Worm (Caenorhabditis elegans): Measurements from ENCODE around the gene gadr-4.

The gadr-4 gene

DNA sequence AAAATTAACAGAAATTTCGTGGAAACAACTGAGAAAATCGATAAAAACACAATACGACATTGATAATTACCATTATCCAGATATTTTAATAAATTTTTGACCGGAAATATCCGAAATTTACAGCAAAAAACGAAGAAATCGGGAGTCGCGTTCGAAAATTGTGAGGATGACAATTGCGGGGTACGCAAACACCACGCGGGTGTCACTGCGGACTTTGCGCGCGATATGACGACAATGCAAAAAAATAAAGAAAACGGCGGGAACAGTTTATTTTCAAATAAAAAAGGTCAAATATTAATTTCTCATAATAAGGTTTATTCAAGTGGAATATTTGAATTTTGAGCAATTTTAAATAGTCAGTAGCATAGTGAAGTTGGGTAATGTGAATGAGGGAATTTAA lies 18.0 kb downstream of the gadr-4 start, which contains the start of gene rpn-11:
Gene rpn-11 (minus strand): TSS at position 198 of the 400 bp plus-strand sequence.
- no peak for TF ChIP-seq cog-1 (tag; optimal IDR thresholded peaks at IDR 0.05)
- TF ChIP-seq ref-1 (GFP tag; conservative IDR thresholded peaks at IDR 0.05) = no peak
- no peak for TF ChIP-seq ztf-29 (GFP tag; IDR thresholded peaks at IDR 0.05)
- TF ChIP-seq ztf-23 (GFP tag; IDR thresholded peaks at IDR 0.05) = peak; percentile 45; the same call in 1 of the 2 replicates
- no peak for TF ChIP-seq med-1 (GFP tag; optimal IDR thresholded peaks at IDR 0.05; ENCODE audit: insufficient read depth)
- no peak for TF ChIP-seq flt-1 (GFP tag; IDR thresholded peaks at IDR 0.05)
- no peak for TF ChIP-seq klf-2 (GFP tag; conservative IDR thresholded peaks at IDR 0.05)
- TF ChIP-seq tab-1 (GFP tag; IDR thresholded peaks at IDR 0.05) = peak; percentile 52; the same call in 1 of the 2 replicates
- no peak for TF ChIP-seq T22C8.4 (GFP tag; IDR thresholded peaks at IDR 0.05)

DNA sequence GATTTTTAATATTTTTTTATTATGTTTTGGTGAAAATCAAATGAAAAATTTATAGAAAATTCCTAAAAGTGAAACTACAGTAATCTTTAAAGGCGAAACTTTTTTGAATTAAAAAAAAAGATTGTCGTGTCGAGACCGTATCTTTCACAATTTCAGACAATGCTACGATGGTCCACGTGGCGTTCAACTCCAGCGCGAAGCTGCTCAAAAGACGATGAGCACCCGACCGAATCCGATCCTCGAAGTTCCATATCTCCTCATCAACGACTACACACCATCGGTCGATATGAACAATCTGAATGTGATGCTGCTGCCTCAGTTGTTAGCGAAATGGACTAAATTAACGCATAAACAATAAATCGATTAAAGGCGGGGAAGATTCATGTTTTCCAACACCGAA lies 19.7 kb downstream of the gadr-4 start:
- TF ChIP-seq ztf-29 (GFP tag; IDR thresholded peaks at IDR 0.05) (no peak), klf-2 (GFP tag; conservative IDR thresholded peaks at IDR 0.05) (no peak), ref-1 (GFP tag; conservative IDR thresholded peaks at IDR 0.05) (no peak), med-1 (GFP tag; optimal IDR thresholded peaks at IDR 0.05; ENCODE audit: insufficient read depth) (no peak), tab-1 (GFP tag; IDR thresholded peaks at IDR 0.05) (no peak), cog-1 (tag; optimal IDR thresholded peaks at IDR 0.05) (no peak), T22C8.4 (GFP tag; IDR thresholded peaks at IDR 0.05) (no peak), ztf-23 (GFP tag; IDR thresholded peaks at IDR 0.05) (no peak), flt-1 (GFP tag; IDR thresholded peaks at IDR 0.05) (no peak)

- TF ChIP-seq ref-1 (GFP tag; conservative IDR thresholded peaks at IDR 0.05) = no peak
- TF ChIP-seq ztf-23 (GFP tag; IDR thresholded peaks at IDR 0.05) = 0 out of 2 replicates have a peak, but pooled peaks have one; percentile 36
Measured at ce11 chrII:4040066-4040465, 22.3 kb downstream of the gadr-4 start.

DNA sequence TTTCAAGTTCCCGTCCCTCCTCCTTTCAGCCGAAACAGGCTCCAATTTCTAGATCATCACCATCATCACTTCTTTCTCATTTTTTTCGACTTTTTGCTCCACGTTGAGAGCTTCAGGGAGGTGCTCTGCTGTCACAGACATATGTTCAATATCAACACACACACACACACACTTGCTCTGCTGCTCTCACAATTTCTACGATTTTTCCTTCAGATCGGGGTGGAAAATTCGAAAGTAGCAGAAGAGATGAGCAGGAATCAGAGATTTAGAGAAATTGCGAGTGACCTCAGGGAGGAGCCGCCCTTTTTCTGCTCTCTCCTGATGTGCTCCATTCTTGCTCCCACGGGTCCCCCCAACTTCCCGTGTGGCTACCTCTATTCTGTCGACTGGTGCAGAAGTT lies 23.8 kb downstream of the gadr-4 start, which contains the start of gene pqn-48:
Gene pqn-48 (plus strand): TSS at position 344 of the 400 bp plus-strand sequence.
- TF ChIP-seq ztf-23 (GFP tag; IDR thresholded peaks at IDR 0.05) = no peak
- no peak for TF ChIP-seq med-1 (GFP tag; optimal IDR thresholded peaks at IDR 0.05; ENCODE audit: insufficient read depth)

ce11 chrII:4032293-4032692 lies 30.1 kb downstream of the gadr-4 start, which contains the start of gene K07D4.4:
Gene K07D4.4 (minus strand): TSS chrII:4032393.
- TF ChIP-seq klf-2 (GFP tag; conservative IDR thresholded peaks at IDR 0.05) (no peak), cog-1 (tag; optimal IDR thresholded peaks at IDR 0.05) (no peak), flt-1 (GFP tag; IDR thresholded peaks at IDR 0.05) (no peak), tab-1 (GFP tag; IDR thresholded peaks at IDR 0.05) (no peak), med-1 (GFP tag; optimal IDR thresholded peaks at IDR 0.05; ENCODE audit: insufficient read depth) (no peak), ref-1 (GFP tag; conservative IDR thresholded peaks at IDR 0.05) (no peak), ztf-23 (GFP tag; IDR thresholded peaks at IDR 0.05) (no peak), ztf-29 (GFP tag; IDR thresholded peaks at IDR 0.05) (no peak), T22C8.4 (GFP tag; IDR thresholded peaks at IDR 0.05) (no peak)

DNA sequence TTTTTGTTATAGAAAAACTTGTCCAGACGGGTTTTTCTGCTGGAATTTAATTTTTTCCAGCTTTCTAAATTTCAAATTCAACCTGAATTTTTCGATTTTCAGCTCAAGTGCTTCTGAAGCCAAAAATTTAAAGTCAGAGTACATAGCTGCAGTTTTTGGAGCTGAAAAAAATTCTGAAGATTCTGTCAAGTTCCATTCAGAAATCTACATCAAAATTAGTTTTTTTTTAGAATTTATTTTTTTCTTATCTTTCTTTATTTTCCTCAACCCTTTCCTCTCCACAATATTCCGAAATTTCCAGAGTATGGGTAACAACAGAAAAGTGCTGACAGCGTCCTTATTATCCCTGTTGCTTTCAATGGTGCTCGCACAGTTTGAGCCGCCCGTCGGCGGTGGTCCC lies 34.1 kb downstream of the gadr-4 start, which contains the start of gene K07D4.9:
Gene K07D4.9 (plus strand): TSS at position 301 of the 400 bp plus-strand sequence.
- TF ChIP-seq ref-1 (GFP tag; conservative IDR thresholded peaks at IDR 0.05) = no peak
- TF ChIP-seq ztf-29 (GFP tag; IDR thresholded peaks at IDR 0.05) = no peak
- TF ChIP-seq ztf-23 (GFP tag; IDR thresholded peaks at IDR 0.05) = no peak
- TF ChIP-seq tab-1 (GFP tag; IDR thresholded peaks at IDR 0.05) = no peak
- TF ChIP-seq flt-1 (GFP tag; IDR thresholded peaks at IDR 0.05) = no peak
- TF ChIP-seq klf-2 (GFP tag; conservative IDR thresholded peaks at IDR 0.05) = no peak
- no peak for TF ChIP-seq cog-1 (tag; optimal IDR thresholded peaks at IDR 0.05)
- TF ChIP-seq T22C8.4 (GFP tag; IDR thresholded peaks at IDR 0.05) = no peak
- TF ChIP-seq med-1 (GFP tag; optimal IDR thresholded peaks at IDR 0.05; ENCODE audit: insufficient read depth) = no peak

- TF ChIP-seq tab-1 (GFP tag; IDR thresholded peaks at IDR 0.05) (no peak), cog-1 (tag; optimal IDR thresholded peaks at IDR 0.05) (no peak), T22C8.4 (GFP tag; IDR thresholded peaks at IDR 0.05) (no peak), ztf-23 (GFP tag; IDR thresholded peaks at IDR 0.05) (no peak), flt-1 (GFP tag; IDR thresholded peaks at IDR 0.05) (no peak), klf-2 (GFP tag; conservative IDR thresholded peaks at IDR 0.05) (no peak)
Measured at ce11 chrII:4025462-4025861, 36.9 kb downstream of the gadr-4 start, which contains the start of gene K07D4.5. Gene K07D4.5 (minus strand): TSS chrII:4025562.

DNA sequence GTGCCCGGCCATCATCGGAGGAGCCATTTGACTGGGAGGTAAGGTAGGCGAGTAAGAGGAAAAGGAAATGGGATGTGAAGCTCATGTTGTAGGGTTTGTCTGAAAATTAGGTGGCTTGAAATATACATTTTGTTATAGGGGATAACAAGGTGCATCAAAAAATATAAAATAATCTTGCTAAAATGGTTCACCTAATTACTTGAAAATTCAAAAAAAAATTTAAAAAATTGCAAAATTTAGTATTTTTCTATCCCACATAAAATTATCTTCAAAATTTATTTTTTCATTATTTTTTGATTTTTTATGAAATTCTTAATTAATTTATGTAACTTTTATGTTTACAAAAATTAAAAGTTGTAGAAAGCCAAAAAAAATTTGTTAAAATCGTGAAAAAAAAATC lies 43.8 kb downstream of the gadr-4 start, which contains the start of gene K07D4.6:
Gene K07D4.6 (minus strand): TSS at position 101 of the 400 bp plus-strand sequence.
- no peak for TF ChIP-seq ref-1 (GFP tag; conservative IDR thresholded peaks at IDR 0.05)

ce11 chrII:4011518-4011917 lies 50.9 kb downstream of the gadr-4 start:
- TF ChIP-seq ztf-29 (GFP tag; IDR thresholded peaks at IDR 0.05) (no peak), ztf-23 (GFP tag; IDR thresholded peaks at IDR 0.05) (no peak), cog-1 (tag; optimal IDR thresholded peaks at IDR 0.05) (no peak), med-1 (GFP tag; optimal IDR thresholded peaks at IDR 0.05; ENCODE audit: insufficient read depth) (no peak), T22C8.4 (GFP tag; IDR thresholded peaks at IDR 0.05) (no peak), ref-1 (GFP tag; conservative IDR thresholded peaks at IDR 0.05) (no peak), klf-2 (GFP tag; conservative IDR thresholded peaks at IDR 0.05) (no peak), tab-1 (GFP tag; IDR thresholded peaks at IDR 0.05) (no peak), flt-1 (GFP tag; IDR thresholded peaks at IDR 0.05) (no peak)

Measured in whole organism, midembryonic.